Worm (Caenorhabditis elegans) whole organism, L4/young adult: ENCODE data around the gene dlat-1.

ENCODE experiments used
- dao-5 ChIP-seq: sonication (generic microtip); optimal IDR thresholded peaks from 2 replicates; lab custom pipeline; 2016; ENCODE audit warnings: missing genotype, missing genetic modification characterization, moderate library complexity, missing compliant biosample characterization
- him-1 ChIP-seq: sonication (generic microtip); optimal IDR thresholded peaks from 2 replicates; lab custom pipeline; 2016; ENCODE audit warnings: missing genotype, missing genetic modification reagents, missing genetic modification characterization, missing compliant biosample characterization

- TF ChIP-seq him-1 (no peak), dao-5 (tag; lab: Kevin White, UChicago) (no peak)
Observed at ce11 chrV:14436195-14436594, 10.9 kb downstream of the dlat-1 start.
